Fruit fly (Drosophila melanogaster): ENCODE data around the gene app.

Gene app

dm6 chr3L:12266343-12267287 lies at the start of gene app:
app (minus strand) TSS chr3L:12266841.
- TF ChIP-seq rn (GFP tag; IDR thresholded peaks at IDR 0.05), result peak; percentile 74
- peak; percentile 81 for TF ChIP-seq gl (tag; optimal IDR thresholded peaks at IDR 0.05)
- peak; percentile 91 for TF ChIP-seq CG32121 (GFP tag; IDR thresholded peaks at IDR 0.05)
- peak; percentile 94 for TF ChIP-seq Ets98B (GFP tag; IDR thresholded peaks at IDR 0.05)
- TF ChIP-seq CG12605 (GFP tag; IDR thresholded peaks at IDR 0.05), result peak; percentile 92
- TF ChIP-seq CG34367 (tag; optimal IDR thresholded peaks at IDR 0.05), result peak; percentile 89
- TF ChIP-seq CG4496 (GFP tag; IDR thresholded peaks at IDR 0.05), result peak; percentile 98
- peak; percentile 11 for TF ChIP-seq D1 (tag; optimal IDR thresholded peaks at IDR 0.05)
- peak; percentile 85 for TF ChIP-seq Pif1A (GFP tag; optimal IDR thresholded peaks at IDR 0.05)
- TF ChIP-seq fd96Ca (GFP tag; IDR thresholded peaks at IDR 0.05), result peak; percentile 96
- TF ChIP-seq CG10348 (GFP tag; IDR thresholded peaks at IDR 0.05), result peak; percentile 60; the same call in 1 of the 2 replicates
- peak; percentile 94 for TF ChIP-seq Snoo (tag; optimal IDR thresholded peaks at IDR 0.05)
- TF ChIP-seq CG17806 (tag; optimal IDR thresholded peaks at IDR 0.05), result peak; percentile 99
- peak; percentile 94 for TF ChIP-seq CG14655 (GFP tag; optimal IDR thresholded peaks at IDR 0.05)
- peak; percentile 84 for TF ChIP-seq CG9948 (tag; optimal IDR thresholded peaks at IDR 0.05)
- peak; percentile 92 for TF ChIP-seq CG15710 (tag; optimal IDR thresholded peaks at IDR 0.05)
- peak; percentile 93 for TF ChIP-seq Pif1B (GFP tag; optimal IDR thresholded peaks at IDR 0.05)
- peak; percentile 89 for TF ChIP-seq CG8159 (tag; optimal IDR thresholded peaks at IDR 0.05)
- peak; percentile 92 for TF ChIP-seq CG8301 (tag; optimal IDR thresholded peaks at IDR 0.05)
- peak; percentile 63 for TF ChIP-seq CG13204 (GFP tag; optimal IDR thresholded peaks at IDR 0.05)
- TF ChIP-seq EcR (GFP tag; optimal IDR thresholded peaks at IDR 0.05), result no peak

DNA sequence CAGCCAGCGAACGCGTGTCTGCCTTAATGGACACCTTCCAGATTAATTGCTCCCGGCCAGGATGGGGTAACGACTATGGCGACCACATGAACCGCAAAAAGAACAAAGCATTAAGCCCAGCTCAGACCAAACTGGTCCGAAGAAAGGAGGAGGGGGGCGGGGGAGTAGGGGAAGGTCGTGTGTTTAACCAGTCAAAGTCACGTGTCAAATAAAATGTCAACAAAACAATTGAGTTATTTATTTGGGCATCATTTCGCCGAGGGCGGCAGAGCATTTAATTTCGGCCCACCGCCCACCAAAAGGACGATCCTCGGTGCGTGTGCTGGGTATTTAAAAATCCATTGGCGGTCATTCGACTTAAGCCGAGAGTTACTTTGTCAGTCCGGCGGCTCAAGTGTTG lies 46.6 kb upstream of the app start:
- TF ChIP-seq CG13204 (GFP tag; optimal IDR thresholded peaks at IDR 0.05) (no peak), CG32121 (GFP tag; IDR thresholded peaks at IDR 0.05) (no peak), Pif1A (GFP tag; optimal IDR thresholded peaks at IDR 0.05) (no peak), D1 (tag; optimal IDR thresholded peaks at IDR 0.05) (no peak), gl (tag; optimal IDR thresholded peaks at IDR 0.05) (no peak), CG8159 (tag; optimal IDR thresholded peaks at IDR 0.05) (no peak), Snoo (tag; optimal IDR thresholded peaks at IDR 0.05) (no peak), Pif1B (GFP tag; optimal IDR thresholded peaks at IDR 0.05) (no peak), CG9948 (tag; optimal IDR thresholded peaks at IDR 0.05) (no peak), fd96Ca (GFP tag; IDR thresholded peaks at IDR 0.05) (no peak), CG10348 (GFP tag; IDR thresholded peaks at IDR 0.05) (no peak), rn (GFP tag; IDR thresholded peaks at IDR 0.05) (no peak)

DNA sequence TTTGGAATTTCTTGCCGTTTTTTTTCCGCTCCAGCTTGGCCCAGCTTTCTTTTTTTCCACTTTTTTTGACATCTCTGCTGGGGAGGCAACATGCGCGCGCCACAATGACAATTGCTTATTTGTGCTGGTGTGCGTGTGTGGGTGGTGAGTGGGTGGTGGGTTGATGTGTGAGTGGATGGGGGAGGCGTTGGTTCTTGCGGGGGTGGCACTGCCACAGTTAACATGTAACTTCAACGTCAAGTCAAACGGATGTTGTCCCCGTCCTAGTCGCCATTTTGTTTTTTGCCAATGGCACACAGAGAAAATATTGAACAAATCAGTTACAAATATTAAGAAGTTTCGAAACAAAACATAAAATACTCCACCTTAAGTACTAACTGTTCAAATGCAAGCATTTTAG lies 43.9 kb upstream of the app start, which contains the start of gene CG44355:
Gene CG44355, plus strand, starts transcription at position 301 of the 400 bp plus-strand sequence.
- TF ChIP-seq Pif1A (GFP tag; optimal IDR thresholded peaks at IDR 0.05) (no peak), EcR (GFP tag; optimal IDR thresholded peaks at IDR 0.05) (no peak), gl (tag; optimal IDR thresholded peaks at IDR 0.05) (no peak), CG13204 (GFP tag; optimal IDR thresholded peaks at IDR 0.05) (no peak), CG15710 (tag; optimal IDR thresholded peaks at IDR 0.05) (no peak), Snoo (tag; optimal IDR thresholded peaks at IDR 0.05) (no peak), CG32121 (GFP tag; IDR thresholded peaks at IDR 0.05) (no peak), CG9948 (tag; optimal IDR thresholded peaks at IDR 0.05) (no peak), Pif1B (GFP tag; optimal IDR thresholded peaks at IDR 0.05) (no peak), CG14655 (GFP tag; optimal IDR thresholded peaks at IDR 0.05) (no peak), rn (GFP tag; IDR thresholded peaks at IDR 0.05) (no peak), CG8159 (tag; optimal IDR thresholded peaks at IDR 0.05) (no peak), fd96Ca (GFP tag; IDR thresholded peaks at IDR 0.05) (no peak)

dm6 chr3L:12305896-12306295 lies 39.3 kb upstream of the app start:
- TF ChIP-seq fd96Ca (GFP tag; IDR thresholded peaks at IDR 0.05) (no peak), CG10348 (GFP tag; IDR thresholded peaks at IDR 0.05) (no peak), Pif1B (GFP tag; optimal IDR thresholded peaks at IDR 0.05) (no peak), CG34367 (tag; optimal IDR thresholded peaks at IDR 0.05) (no peak), CG8301 (tag; optimal IDR thresholded peaks at IDR 0.05) (no peak), CG17806 (tag; optimal IDR thresholded peaks at IDR 0.05) (no peak), Pif1A (GFP tag; optimal IDR thresholded peaks at IDR 0.05) (no peak), CG32121 (GFP tag; IDR thresholded peaks at IDR 0.05) (no peak), Ets98B (GFP tag; IDR thresholded peaks at IDR 0.05) (no peak), CG8159 (tag; optimal IDR thresholded peaks at IDR 0.05) (no peak), CG14655 (GFP tag; optimal IDR thresholded peaks at IDR 0.05) (no peak)

dm6 chr3L:12298092-12298491 lies 31.5 kb upstream of the app start:
- no peak for TF ChIP-seq CG13204 (GFP tag; optimal IDR thresholded peaks at IDR 0.05)
- no peak for TF ChIP-seq fd96Ca (GFP tag; IDR thresholded peaks at IDR 0.05)
- no peak for TF ChIP-seq D1 (tag; optimal IDR thresholded peaks at IDR 0.05)
- no peak for TF ChIP-seq CG34367 (tag; optimal IDR thresholded peaks at IDR 0.05)
- no peak for TF ChIP-seq Snoo (tag; optimal IDR thresholded peaks at IDR 0.05)
- TF ChIP-seq Pif1A (GFP tag; optimal IDR thresholded peaks at IDR 0.05), result no peak
- no peak for TF ChIP-seq gl (tag; optimal IDR thresholded peaks at IDR 0.05)
- TF ChIP-seq CG14655 (GFP tag; optimal IDR thresholded peaks at IDR 0.05), result no peak
- TF ChIP-seq CG15710 (tag; optimal IDR thresholded peaks at IDR 0.05), result no peak
- TF ChIP-seq CG8301 (tag; optimal IDR thresholded peaks at IDR 0.05), result no peak
- no peak for TF ChIP-seq Ets98B (GFP tag; IDR thresholded peaks at IDR 0.05)
- no peak for TF ChIP-seq CG12605 (GFP tag; IDR thresholded peaks at IDR 0.05)
- no peak for TF ChIP-seq CG32121 (GFP tag; IDR thresholded peaks at IDR 0.05)
- no peak for TF ChIP-seq CG8159 (tag; optimal IDR thresholded peaks at IDR 0.05)
- TF ChIP-seq Pif1B (GFP tag; optimal IDR thresholded peaks at IDR 0.05), result no peak
